Fruit fly (Drosophila melanogaster) whole organism, embryonic: ENCODE data around the gene CG45049.

Experiments used
- CG10147 ChIP-seq: fragments of 200-800 bp; sonication (Bioruptor generic); optimal IDR thresholded peaks from 2 replicates; lab custom pipeline; 2019; ENCODE audit warnings: missing biosample characterization, mild to moderate bottlenecking, missing genetic modification characterization, moderate library complexity
- CG10565 ChIP-seq: fragments of 200-800 bp; sonication (Bioruptor generic); optimal IDR thresholded peaks from 3 replicates; lab custom pipeline; 2016; ENCODE audit warnings: missing biosample characterization, mild to moderate bottlenecking, missing genetic modification characterization
- CG12659 ChIP-seq: fragments of 200-800 bp; sonication (Bioruptor generic); optimal IDR thresholded peaks from 3 replicates; lab custom pipeline; 2017; ENCODE audit warnings: mild to moderate bottlenecking, missing biosample characterization, missing genetic modification reagents, missing genetic modification characterization
- CG15479 ChIP-seq: fragments of 200-800 bp; sonication (Bioruptor generic); optimal IDR thresholded peaks from 3 replicates; lab custom pipeline; 2019; ENCODE audit warnings: missing biosample characterization, mild to moderate bottlenecking, missing genetic modification characterization, moderate library complexity
- CG16815 ChIP-seq: fragments of 200-800 bp; sonication (Bioruptor generic); optimal IDR thresholded peaks from 3 replicates; lab custom pipeline; 2017; ENCODE audit warnings: missing biosample characterization, mild to moderate bottlenecking, missing genetic modification characterization
- CG17186 ChIP-seq: fragments of 200-800 bp; sonication (Bioruptor generic); optimal IDR thresholded peaks from 3 replicates; lab custom pipeline; 2017; ENCODE audit warnings: missing biosample characterization, missing genetic modification reagents, missing genetic modification characterization
- CG2129 ChIP-seq: fragments of 200-800 bp; sonication (Bioruptor generic); IDR thresholded peaks from 2 replicates; pipeline ENCODE4 v1.3.6; 2022; ENCODE audit warnings: missing biosample characterization, missing genetic modification characterization; ENCODE audit not compliant: partially characterized antibody
- CG2712 ChIP-seq: fragments of 200-800 bp; optimal IDR thresholded peaks from 3 replicates; lab custom pipeline; 2019; ENCODE audit warnings: missing biosample characterization, mild to moderate bottlenecking, missing genetic modification characterization, moderate library complexity
- CG31224 ChIP-seq: fragments of 200-800 bp; sonication (Bioruptor generic); IDR thresholded peaks from 2 replicates; pipeline ENCODE4 v1.3.6; 2022; ENCODE audit warnings: missing biosample characterization, missing genetic modification characterization
- CG4404 ChIP-seq: fragments of 200-800 bp; sonication (Bioruptor generic); IDR thresholded peaks from 2 replicates; pipeline ENCODE4 v1.3.6; 2022; ENCODE audit warnings: missing biosample characterization, missing genetic modification characterization
- CG4730 ChIP-seq: fragments of 200-800 bp; sonication (Bioruptor generic); IDR thresholded peaks from 2 replicates; pipeline ENCODE4 v1.3.6; 2022; ENCODE audit warnings: missing biosample characterization, missing genetic modification characterization
- CG6654 ChIP-seq: fragments of 200-800 bp; sonication (Bioruptor generic); optimal IDR thresholded peaks from 2 replicates; lab custom pipeline; 2017; ENCODE audit warnings: missing biosample characterization, mild to moderate bottlenecking, missing genetic modification characterization
- CG6689 ChIP-seq: fragments of 200-800 bp; sonication (Bioruptor generic); IDR thresholded peaks from 2 replicates; pipeline ENCODE4 v1.3.6; 2022; ENCODE audit warnings: missing biosample characterization, missing genetic modification characterization
- CG6813 ChIP-seq: fragments of 200-800 bp; sonication (Bioruptor generic); optimal IDR thresholded peaks from 2 replicates; lab custom pipeline; 2017; ENCODE audit warnings: missing biosample characterization, missing genetic modification characterization, mild to moderate bottlenecking, moderate library complexity, missing genetic modification reagents
- CG7357 ChIP-seq: fragments of 200-800 bp; sonication (Bioruptor generic); IDR thresholded peaks from 3 replicates; pipeline ENCODE4 v1.3.6; 2022; ENCODE audit warnings: missing biosample characterization, missing genetic modification characterization
- CG8944 ChIP-seq: fragments of 200-800 bp; sonication (Bioruptor generic); optimal IDR thresholded peaks from 3 replicates; lab custom pipeline; 2016; ENCODE audit warnings: missing biosample characterization, missing genetic modification characterization
- CG9932 ChIP-seq: fragments of 200-800 bp; sonication (Bioruptor generic); IDR thresholded peaks from 2 replicates; pipeline ENCODE4 v1.3.6; 2022; ENCODE audit warnings: missing biosample characterization, missing genetic modification characterization
- Dbx ChIP-seq: fragments of 200-800 bp; sonication (Bioruptor generic); IDR thresholded peaks from 3 replicates; pipeline ENCODE4 v1.3.6; 2022; ENCODE audit warnings: missing biosample characterization, missing genetic modification characterization
- Dek ChIP-seq: fragments of 200-800 bp; sonication (Bioruptor generic); optimal IDR thresholded peaks from 3 replicates; lab custom pipeline; 2019; ENCODE audit warnings: missing biosample characterization, mild to moderate bottlenecking, missing genetic modification characterization, moderate library complexity
- Dref ChIP-seq: fragments of 200-800 bp; sonication (Bioruptor generic); IDR thresholded peaks from 2 replicates; pipeline ENCODE4 v1.3.6; 2022; ENCODE audit warnings: missing biosample characterization, missing genetic modification characterization
- GATAe ChIP-seq: fragments of 200-800 bp; sonication (Bioruptor generic); conservative IDR thresholded peaks from 2 replicates; pipeline ENCODE4 v1.3.6; 2022; ENCODE audit warnings: missing biosample characterization, missing genetic modification characterization
- H15 ChIP-seq: fragments of 200-800 bp; sonication (Bioruptor generic); IDR thresholded peaks from 3 replicates; pipeline ENCODE4 v1.3.6; 2022; ENCODE audit warnings: missing biosample characterization, missing genetic modification characterization
- HmgZ ChIP-seq: fragments of 200-800 bp; sonication (Bioruptor generic); optimal IDR thresholded peaks from 2 replicates; lab custom pipeline; 2018; ENCODE audit warnings: missing biosample characterization, mild to moderate bottlenecking, missing genetic modification characterization
- Hmx ChIP-seq: fragments of 200-800 bp; sonication (Bioruptor generic); optimal IDR thresholded peaks from 2 replicates; lab custom pipeline; 2016; ENCODE audit warnings: missing biosample characterization, missing genetic modification characterization
- Hr78 ChIP-seq, 2 experiments: fragments of 200-800 bp in 1 of 2; fragments of >200 bp in 1 of 2; sonication (Bioruptor generic) in 1 of 2; optimal IDR thresholded peaks; 2 replicates each; lab custom pipeline; 2017 to 2019; ENCODE audit warnings: missing biosample characterization in 2 of 2, missing genetic modification characterization in 2 of 2, mild to moderate bottlenecking in 1 of 2, moderate library complexity in 1 of 2
- Hsf ChIP-seq: fragments of 200-800 bp; sonication (Bioruptor generic); optimal IDR thresholded peaks from 3 replicates; lab custom pipeline; 2016; ENCODE audit warnings: missing biosample characterization, missing genetic modification characterization
- Kr ChIP-seq: fragments of 200-800 bp; sonication (Bioruptor generic); optimal IDR thresholded peaks from 2 replicates; lab custom pipeline; 2017; ENCODE audit warnings: missing biosample characterization, mild to moderate bottlenecking, missing genetic modification characterization
- Lpt ChIP-seq: fragments of >200 bp; optimal IDR thresholded peaks from 2 replicates; lab custom pipeline; 2018; ENCODE audit warnings: missing biosample characterization, missing genetic modification characterization
- Mrtf ChIP-seq: fragments of 200-800 bp; sonication (Bioruptor generic); IDR thresholded peaks from 3 replicates; pipeline ENCODE4 v1.3.6; 2022; ENCODE audit warnings: missing biosample characterization, missing genetic modification characterization
- NC2β ChIP-seq: fragments of 200-800 bp; sonication (Bioruptor generic); optimal IDR thresholded peaks from 2 replicates; lab custom pipeline; 2016; ENCODE audit warnings: missing biosample characterization, missing genetic modification characterization
- NfI ChIP-seq: fragments of 200-800 bp; sonication (Bioruptor generic); optimal IDR thresholded peaks from 3 replicates; lab custom pipeline; 2018; ENCODE audit warnings: missing biosample characterization, mild to moderate bottlenecking, missing genetic modification characterization, moderate library complexity
- Ravus ChIP-seq: fragments of 200-800 bp; sonication (Bioruptor generic); IDR thresholded peaks from 2 replicates; pipeline ENCODE4 v1.3.6; 2022; ENCODE audit warnings: missing biosample characterization, missing genetic modification characterization
- Sry-δ ChIP-seq: fragments of 200-800 bp; sonication (Bioruptor generic); optimal IDR thresholded peaks from 2 replicates; lab custom pipeline; 2016; ENCODE audit warnings: missing biosample characterization, missing genetic modification characterization
- bigmax ChIP-seq: fragments of 200-800 bp; sonication (Bioruptor generic); optimal IDR thresholded peaks from 2 replicates; lab custom pipeline; 2018; ENCODE audit warnings: missing biosample characterization, mild to moderate bottlenecking, missing genetic modification characterization
- caup ChIP-seq: fragments of 200-800 bp; sonication (Bioruptor generic); optimal IDR thresholded peaks from 3 replicates; lab custom pipeline; 2017; ENCODE audit warnings: missing biosample characterization, mild to moderate bottlenecking, missing genetic modification characterization, moderate library complexity; ENCODE audit not compliant: severe bottlenecking
- crc ChIP-seq: fragments of 200-800 bp; sonication (Bioruptor generic); optimal IDR thresholded peaks from 2 replicates; lab custom pipeline; 2016; ENCODE audit warnings: missing biosample characterization, missing genetic modification characterization
- da ChIP-seq: fragments of 200-800 bp; sonication (Bioruptor generic); optimal IDR thresholded peaks from 2 replicates; lab custom pipeline; 2016; ENCODE audit warnings: missing biosample characterization, missing genetic modification characterization
- dimm ChIP-seq: fragments of 200-800 bp; sonication (Bioruptor generic); IDR thresholded peaks from 2 replicates; pipeline ENCODE4 v1.3.6; 2022; ENCODE audit warnings: missing biosample characterization, missing genetic modification characterization
- en ChIP-seq: fragments of 200-800 bp; sonication (Bioruptor generic); optimal IDR thresholded peaks from 2 replicates; lab custom pipeline; 2016; ENCODE audit warnings: missing biosample characterization, missing genetic modification characterization
- exex ChIP-seq: fragments of 200-800 bp; sonication (Bioruptor generic); optimal IDR thresholded peaks from 4 replicates; lab custom pipeline; 2018; ENCODE audit warnings: missing biosample characterization, mild to moderate bottlenecking, missing genetic modification characterization, moderate library complexity
- fd64A ChIP-seq: fragments of 200-800 bp; sonication (Bioruptor generic); optimal IDR thresholded peaks from 3 replicates; lab custom pipeline; 2018; ENCODE audit warnings: missing biosample characterization, mild to moderate bottlenecking, missing genetic modification characterization
- grau ChIP-seq: fragments of 200-800 bp; optimal IDR thresholded peaks from 3 replicates; lab custom pipeline; 2019; ENCODE audit warnings: missing biosample characterization, mild to moderate bottlenecking, missing genetic modification characterization, moderate library complexity
- ind ChIP-seq: fragments of 200-800 bp; sonication (Bioruptor generic); optimal IDR thresholded peaks from 3 replicates; lab custom pipeline; 2016; ENCODE audit warnings: missing biosample characterization, missing genetic modification characterization
- onecut ChIP-seq: fragments of 200-800 bp; sonication (Bioruptor generic); IDR thresholded peaks from 2 replicates; pipeline ENCODE4 v1.3.6; 2022; ENCODE audit warnings: missing biosample characterization, missing genetic modification characterization
- scrt ChIP-seq: fragments of 200-800 bp; sonication (Bioruptor generic); optimal IDR thresholded peaks from 2 replicates; lab custom pipeline; 2018; ENCODE audit warnings: missing biosample characterization, mild to moderate bottlenecking, missing genetic modification characterization, moderate library complexity
- shn ChIP-seq: fragments of 200-800 bp; sonication (Bioruptor generic); optimal IDR thresholded peaks from 3 replicates; lab custom pipeline; 2016; ENCODE audit warnings: missing biosample characterization, missing genetic modification characterization
- slou ChIP-seq: fragments of 200-800 bp; sonication (Bioruptor generic); optimal IDR thresholded peaks from 3 replicates; lab custom pipeline; 2016; ENCODE audit warnings: missing biosample characterization, missing genetic modification characterization
- sr ChIP-seq: fragments of 200-800 bp; sonication (Bioruptor generic); IDR thresholded peaks from 3 replicates; pipeline ENCODE4 v1.3.6; 2022; ENCODE audit warnings: missing biosample characterization, missing genetic modification characterization
- twi ChIP-seq: fragments of 200-800 bp; optimal IDR thresholded peaks from 2 replicates; lab custom pipeline; 2019; ENCODE audit warnings: missing biosample characterization, mild to moderate bottlenecking, missing genetic modification characterization, moderate library complexity
- unpg ChIP-seq: fragments of 200-800 bp; sonication (Bioruptor generic); optimal IDR thresholded peaks from 3 replicates; lab custom pipeline; 2018; ENCODE audit warnings: missing biosample characterization, mild to moderate bottlenecking, missing genetic modification characterization, moderate library complexity
- zfh2 ChIP-seq: fragments of 200-800 bp; sonication (Bioruptor generic); optimal IDR thresholded peaks from 2 replicates; lab custom pipeline; 2016; ENCODE audit warnings: missing biosample characterization, missing genetic modification characterization

Gene CG45049

dm6 chr3R:22750534-22750947, 23.8 kb downstream of the CG45049 start, which contains the start of the genes rumi, CG7029 and Usp12-46 (continued):
- peak; percentile 52; the same call in 1 of the 2 replicates for TF ChIP-seq Dref (GFP tag; lab: Robert Waterston, UW)
- peak; percentile 56 for TF ChIP-seq CG10565 (GFP tag; lab: Kevin White, UChicago)
- peak; percentile 96 for TF ChIP-seq HmgZ (tag; lab: Kevin White, UChicago)
- peak; percentile 69 for TF ChIP-seq Mrtf
- TF ChIP-seq scrt: peak; percentile 79
- TF ChIP-seq CG8944 (GFP tag; lab: Kevin White, UChicago): peak; percentile 91
- TF ChIP-seq CG12659 (GFP tag; lab: Kevin White, UChicago): peak; percentile 93
- no peak for TF ChIP-seq Kr (GFP tag; lab: Kevin White, UChicago)
- TF ChIP-seq Dek (tag; lab: Kevin White, UChicago): peak; percentile 82
- TF ChIP-seq NfI: peak; percentile 81
- TF ChIP-seq Hmx (GFP tag; lab: Kevin White, UChicago): peak; percentile 72
- peak; percentile 92 for TF ChIP-seq Hsf
- TF ChIP-seq onecut (GFP tag; lab: Robert Waterston, UW): peak; percentile 71
- peak; percentile 82 for TF ChIP-seq Sry-δ (GFP tag; lab: Kevin White, UChicago)
- TF ChIP-seq CG31224 (GFP tag; lab: Robert Waterston, UW): peak; percentile 58; the same call in 1 of the 2 replicates
- TF ChIP-seq CG2712 (tag; lab: Kevin White, UChicago): peak; percentile 91
- TF ChIP-seq Ravus: peak; percentile 30
- TF ChIP-seq en (GFP tag; lab: Kevin White, UChicago): peak; percentile 77
- TF ChIP-seq H15 (GFP tag; lab: Robert Waterston, UW): peak; percentile 77
- TF ChIP-seq slou (GFP tag; lab: Kevin White, UChicago): peak; percentile 69
- TF ChIP-seq exex (tag; lab: Kevin White, UChicago): no peak
- no peak for TF ChIP-seq fd64A (GFP tag; lab: Kevin White, UChicago)
- TF ChIP-seq CG6689 (GFP tag; lab: Robert Waterston, UW): peak; percentile 88
- TF ChIP-seq zfh2 (GFP tag; lab: Kevin White, UChicago): peak; percentile 93
- peak; percentile 64 for TF ChIP-seq CG2129 (GFP tag; lab: Robert Waterston, UW)
- peak; percentile 80 for TF ChIP-seq twi (tag; lab: Kevin White, UChicago)
- TF ChIP-seq caup (GFP tag; lab: Kevin White, UChicago): peak; percentile 73
- peak; percentile 79 for TF ChIP-seq CG16815 (GFP tag; lab: Kevin White, UChicago)
- TF ChIP-seq GATAe (GFP tag; lab: Robert Waterston, UW): peak; percentile 28; the same call in 1 of the 2 replicates
- peak; percentile 72 for TF ChIP-seq CG4404 (GFP tag; lab: Robert Waterston, UW)
- no peak for TF ChIP-seq CG15479 (GFP tag; lab: Kevin White, UChicago)
- TF ChIP-seq shn (GFP tag; lab: Kevin White, UChicago): peak; percentile 89
- TF ChIP-seq CG9932: peak; percentile 88
- TF ChIP-seq ind (GFP tag; lab: Kevin White, UChicago): peak; percentile 88
- peak; percentile 76 for TF ChIP-seq CG17186
- TF ChIP-seq crc (GFP tag; lab: Kevin White, UChicago): peak; percentile 74
- peak; percentile 71 for TF ChIP-seq CG4730 (GFP tag; lab: Robert Waterston, UW)
- TF ChIP-seq NC2β (GFP tag; lab: Kevin White, UChicago): peak; percentile 91
- TF ChIP-seq CG6813 (GFP tag; lab: Kevin White, UChicago): peak; percentile 51
- peak; percentile 81 for TF ChIP-seq CG10147 (GFP tag; lab: Kevin White, UChicago)
- no peak for TF ChIP-seq Hr78 (GFP tag; optimal IDR thresholded peaks at IDR 0.05; lab: Kevin White, UChicago)
- TF ChIP-seq grau (tag; lab: Kevin White, UChicago): peak; percentile 87
- TF ChIP-seq sr: peak; percentile 54; the same call in 1 of the 3 replicates
- TF ChIP-seq da: peak; percentile 85
- peak; percentile 89 for TF ChIP-seq unpg (GFP tag; lab: Kevin White, UChicago)
- TF ChIP-seq Dbx (GFP tag; lab: Robert Waterston, UW): peak; percentile 87
- TF ChIP-seq CG6654 (GFP tag; lab: Kevin White, UChicago): peak; percentile 44
- peak; percentile 60; the same call in 2 of the 3 replicates for TF ChIP-seq CG7357 (GFP tag; lab: Robert Waterston, UW)
- no peak for TF ChIP-seq Lpt
- no peak for TF ChIP-seq bigmax
- TF ChIP-seq dimm (GFP tag; lab: Robert Waterston, UW): no peak
